Worm (Caenorhabditis elegans) whole organism, mixed stage, embryonic: ENCODE data around the gene ipp-5.

Experiments
- bed-3 ChIP-seq: fragments of 200-800 bp; sonication (Bioruptor generic); optimal IDR thresholded peaks from 3 replicates; lab custom pipeline; 2018; ENCODE audit warnings: mild to moderate bottlenecking, missing genetic modification characterization, moderate library complexity, missing compliant biosample characterization
- blmp-1 ChIP-seq: fragments of 150-350 bp; optimal IDR thresholded peaks from 2 replicates; lab custom pipeline; 2014; ENCODE audit warnings: missing biosample characterization, missing genetic modification characterization
- ceh-43 ChIP-seq: fragments of 200-800 bp; sonication (Bioruptor generic); optimal IDR thresholded peaks from 2 replicates; lab custom pipeline; 2018; ENCODE audit warnings: mild to moderate bottlenecking, missing genetic modification characterization, moderate library complexity, missing compliant biosample characterization
- ces-1 ChIP-seq: fragments of 150-350 bp; optimal IDR thresholded peaks from 2 replicates; lab custom pipeline; 2014; ENCODE audit warnings: missing biosample characterization, missing genetic modification reagents, missing genetic modification characterization
- drap-1 ChIP-seq: fragments of 200-800 bp; sonication (Bioruptor generic); optimal IDR thresholded peaks from 3 replicates; lab custom pipeline; 2018; ENCODE audit warnings: mild to moderate bottlenecking, missing genetic modification characterization, missing compliant biosample characterization
- elt-1 ChIP-seq: sonication (generic microtip); optimal IDR thresholded peaks from 2 replicates; lab custom pipeline; 2017; ENCODE audit warnings: missing genetic modification characterization, mild to moderate bottlenecking, missing compliant biosample characterization, antibody characterized with exemption, moderate library complexity, borderline replicate concordance; ENCODE audit not compliant: insufficient read depth
- elt-3 ChIP-seq: fragments of 150-350 bp; optimal IDR thresholded peaks from 2 replicates; lab custom pipeline; 2014; ENCODE audit warnings: missing biosample characterization, missing genetic modification characterization
- flh-1 ChIP-seq: fragments of 200-800 bp; sonication (Bioruptor generic); optimal IDR thresholded peaks from 2 replicates; lab custom pipeline; 2018; ENCODE audit warnings: mild to moderate bottlenecking, missing genetic modification characterization, moderate library complexity, missing compliant biosample characterization
- ham-2 ChIP-seq: fragments of 200-800 bp; sonication (Bioruptor generic); optimal IDR thresholded peaks from 2 replicates; lab custom pipeline; 2018; ENCODE audit warnings: mild to moderate bottlenecking, missing genetic modification characterization, missing compliant biosample characterization
- hlh-1 ChIP-seq: fragments of 150-350 bp; optimal IDR thresholded peaks from 2 replicates; lab custom pipeline; 2014; ENCODE audit warnings: missing biosample characterization, missing genetic modification reagents, missing genetic modification characterization
- lin-13 ChIP-seq: fragments of 150-350 bp; optimal IDR thresholded peaks from 2 replicates; lab custom pipeline; 2014; ENCODE audit warnings: missing biosample characterization, missing genetic modification characterization
- lin-32 ChIP-seq: fragments of 200-800 bp; sonication (Bioruptor generic); optimal IDR thresholded peaks from 2 replicates; lab custom pipeline; 2018; ENCODE audit warnings: mild to moderate bottlenecking, missing genetic modification characterization, missing compliant biosample characterization
- mab-5 ChIP-seq: fragments of 150-350 bp; optimal IDR thresholded peaks from 2 replicates; lab custom pipeline; 2014; ENCODE audit warnings: missing biosample characterization, missing genetic modification characterization
- mls-2 ChIP-seq: sonication (generic microtip); optimal IDR thresholded peaks from 2 replicates; lab custom pipeline; 2016; ENCODE audit warnings: mild to moderate bottlenecking, missing genetic modification characterization, moderate library complexity, missing compliant biosample characterization
- nhr-12 ChIP-seq: fragments of 150-350 bp; optimal IDR thresholded peaks from 2 replicates; lab custom pipeline; 2014; ENCODE audit warnings: missing biosample characterization, missing genetic modification characterization
- nhr-2 ChIP-seq: fragments of 150-350 bp; optimal IDR thresholded peaks from 2 replicates; lab custom pipeline; 2014; ENCODE audit warnings: missing biosample characterization, missing genetic modification characterization
- nhr-28 ChIP-seq: fragments of 150-350 bp; optimal IDR thresholded peaks from 2 replicates; lab custom pipeline; 2014; ENCODE audit warnings: missing biosample characterization, missing genetic modification characterization
- nhr-76 ChIP-seq: sonication (generic microtip); optimal IDR thresholded peaks from 2 replicates; lab custom pipeline; 2017; ENCODE audit warnings: missing biosample characterization, missing genetic modification characterization
- pha-4 ChIP-seq: fragments of 150-350 bp; optimal IDR thresholded peaks from 2 replicates; lab custom pipeline; 2018; ENCODE audit warnings: missing biosample characterization, missing genetic modification reagents, missing genetic modification characterization
- snpc-4 ChIP-seq: fragments of 150-350 bp; optimal IDR thresholded peaks from 2 replicates; lab custom pipeline; 2014; ENCODE audit warnings: missing biosample characterization, missing genetic modification characterization
- tbx-8 ChIP-seq: fragments of 200-800 bp; sonication (Bioruptor generic); optimal IDR thresholded peaks from 2 replicates; lab custom pipeline; 2018; ENCODE audit warnings: mild to moderate bottlenecking, missing genetic modification characterization, moderate library complexity, missing compliant biosample characterization
- unc-120 ChIP-seq: sonication (generic microtip); optimal IDR thresholded peaks from 2 replicates; lab custom pipeline; 2017; ENCODE audit warnings: missing genetic modification characterization, missing compliant biosample characterization; ENCODE audit not compliant: poor library complexity, severe bottlenecking
- unc-39 ChIP-seq: fragments of 150-350 bp; optimal IDR thresholded peaks from 2 replicates; lab custom pipeline; 2014; ENCODE audit warnings: missing biosample characterization, missing genetic modification characterization
- unc-62 ChIP-seq: fragments of 150-350 bp; optimal IDR thresholded peaks from 2 replicates; lab custom pipeline; 2014; ENCODE audit warnings: missing biosample characterization, missing genetic modification reagents, missing genetic modification characterization
- zip-8 ChIP-seq: fragments of 150-350 bp; optimal IDR thresholded peaks from 2 replicates; lab custom pipeline; 2014; ENCODE audit warnings: missing biosample characterization, missing genetic modification characterization
- ztf-11 ChIP-seq: fragments of 150-350 bp; optimal IDR thresholded peaks from 2 replicates; lab custom pipeline; 2014; ENCODE audit warnings: missing biosample characterization, missing genetic modification characterization

Gene ipp-5

ce11 chrX:6050078-6050477 lies 18.8 kb downstream of the ipp-5 start:
- TF ChIP-seq ceh-43 (GFP tag; lab: Kevin White, UChicago) (no peak), mls-2 (tag; lab: Kevin White, UChicago) (no peak), unc-120 (tag; lab: Kevin White, UChicago) (peak; percentile 21), hlh-1 (tag; lab: Kevin White, UChicago) (peak; percentile 54), drap-1 (GFP tag; lab: Kevin White, UChicago) (no peak), elt-1 (tag; lab: Kevin White, UChicago) (no peak), ham-2 (GFP tag; lab: Kevin White, UChicago) (no peak), mab-5 (tag; lab: Kevin White, UChicago) (no peak)

ce11 chrX:6050849-6051248 lies 19.6 kb downstream of the ipp-5 start:
- TF ChIP-seq bed-3 (GFP tag; lab: Kevin White, UChicago) (no peak), flh-1 (GFP tag; lab: Kevin White, UChicago) (no peak), unc-39 (tag; lab: Kevin White, UChicago) (no peak), blmp-1 (peak; percentile 8), ham-2 (GFP tag; lab: Kevin White, UChicago) (peak; percentile 47), tbx-8 (no peak), snpc-4 (tag; lab: Kevin White, UChicago) (no peak), elt-1 (tag; lab: Kevin White, UChicago) (peak; percentile 22), elt-3 (no peak), drap-1 (GFP tag; lab: Kevin White, UChicago) (no peak), nhr-28 (tag; lab: Kevin White, UChicago) (no peak)

ce11 chrX:6052744-6053143 lies 21.5 kb downstream of the ipp-5 start, which contains the start of gene C45B2.6:
C45B2.6 (plus strand) TSS chrX:6052879.
- TF ChIP-seq ces-1 (GFP tag; lab: Kevin White, UChicago) (peak; percentile 10), bed-3 (GFP tag; lab: Kevin White, UChicago) (no peak), lin-32 (GFP tag; lab: Kevin White, UChicago) (no peak), zip-8 (tag; lab: Kevin White, UChicago) (no peak), nhr-12 (tag; lab: Kevin White, UChicago) (no peak), mls-2 (tag; lab: Kevin White, UChicago) (no peak), lin-13 (tag; lab: Kevin White, UChicago) (no peak), pha-4 (tag; lab: Kevin White, UChicago) (no peak)

- peak; percentile 34 for TF ChIP-seq elt-1 (tag; lab: Kevin White, UChicago)
- TF ChIP-seq unc-62 (GFP tag; lab: Kevin White, UChicago), result peak; percentile 22
- peak; percentile 4 for TF ChIP-seq nhr-2
- no peak for TF ChIP-seq bed-3 (GFP tag; lab: Kevin White, UChicago)
- peak; percentile 7 for TF ChIP-seq ham-2 (GFP tag; lab: Kevin White, UChicago)
- TF ChIP-seq ces-1 (GFP tag; lab: Kevin White, UChicago), result no peak
Observed at ce11 chrX:6057580-6058305, 26.5 kb downstream of the ipp-5 start, which contains the start of gene gln-1. gln-1 (plus strand) TSS chrX:6058255.

ce11 chrX:6059163-6059782 lies 28.0 kb downstream of the ipp-5 start:
- TF ChIP-seq nhr-12 (tag; lab: Kevin White, UChicago) (no peak), nhr-76 (no peak), unc-39 (tag; lab: Kevin White, UChicago) (no peak), lin-32 (GFP tag; lab: Kevin White, UChicago) (no peak), zip-8 (tag; lab: Kevin White, UChicago) (no peak), ceh-43 (GFP tag; lab: Kevin White, UChicago) (no peak), ztf-11 (no peak)

- TF ChIP-seq nhr-12 (tag; lab: Kevin White, UChicago) (no peak), pha-4 (tag; lab: Kevin White, UChicago) (no peak)
- TF ChIP-seq, all 35 proteins: peak for 0
Observed at ce11 chrX:6064385-6064784, 33.1 kb downstream of the ipp-5 start.
